Worm (Caenorhabditis elegans): Measurements from ENCODE around the gene fbxa-5.
"Not testable (repeated sequence)": the region's sequence is repeated elsewhere in the genome, so short reads cannot be mapped to it uniquely, and the experiment has no call there.

The fbxa-5 gene

DNA sequence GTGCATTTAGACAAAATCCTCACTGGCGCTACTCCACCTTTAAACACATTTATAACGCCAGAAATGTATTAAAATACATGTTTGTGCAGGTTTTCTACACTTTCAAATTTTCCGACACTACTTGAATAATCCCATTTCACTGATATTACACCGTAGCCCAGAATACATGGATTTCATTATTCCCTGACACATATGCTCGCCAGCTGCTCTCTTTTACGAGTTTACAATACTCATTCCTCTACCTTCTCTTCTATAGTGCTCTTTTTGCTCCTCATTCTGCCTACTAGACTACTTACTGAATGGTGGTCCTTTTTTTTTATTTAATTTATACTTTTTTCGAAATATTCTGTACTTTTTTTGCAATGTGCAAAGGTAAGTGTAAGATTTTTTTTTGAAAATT lies 32.4 kb upstream of the fbxa-5 start:
- TF ChIP-seq ztf-29 (GFP tag; IDR thresholded peaks at IDR 0.05): no peak
- TF ChIP-seq cog-1 (tag; optimal IDR thresholded peaks at IDR 0.05): no peak

DNA sequence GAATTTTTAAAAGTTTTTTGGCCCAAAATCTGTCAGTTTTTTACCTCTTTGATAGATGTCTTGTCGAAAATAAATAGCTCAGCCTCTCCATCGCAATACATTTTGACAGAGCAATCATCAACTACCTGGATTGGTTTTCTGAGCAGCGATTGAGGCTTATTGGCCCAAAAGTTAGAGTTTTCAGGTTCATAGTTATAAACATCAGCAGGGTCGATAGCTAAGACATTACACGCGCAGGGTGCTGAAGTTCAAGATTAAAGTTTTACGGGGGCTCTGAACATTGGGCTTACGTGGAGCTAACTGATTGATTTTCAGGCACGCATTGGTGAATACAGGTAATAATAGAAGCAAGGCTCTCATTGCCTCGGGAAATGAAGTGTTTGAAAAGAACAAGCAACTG lies 19.5 kb upstream of the fbxa-5 start, which contains the start of gene Y82E9BR.9:
TSS of gene Y82E9BR.9 (minus strand) at position 101 of the 400 bp plus-strand sequence.
- no peak for TF ChIP-seq ref-1 (GFP tag; conservative IDR thresholded peaks at IDR 0.05)
- TF ChIP-seq tab-1 (GFP tag; IDR thresholded peaks at IDR 0.05): no peak
- no peak for TF ChIP-seq T22C8.4 (GFP tag; IDR thresholded peaks at IDR 0.05)
- no peak for TF ChIP-seq klf-2 (GFP tag; conservative IDR thresholded peaks at IDR 0.05)

ce11 chrIII:1357973-1358372 lies 17.8 kb upstream of the fbxa-5 start, which contains the start of gene Y82E9BR.8:
Gene Y82E9BR.8, minus strand, starts transcription at chrIII:1358073.
- TF ChIP-seq ref-1 (GFP tag; conservative IDR thresholded peaks at IDR 0.05); tab-1 (GFP tag; IDR thresholded peaks at IDR 0.05); med-1 (GFP tag; optimal IDR thresholded peaks at IDR 0.05; ENCODE audit: insufficient read depth): not testable (repeated sequence)

- TF ChIP-seq tab-1 (GFP tag; IDR thresholded peaks at IDR 0.05) (no peak), klf-2 (GFP tag; conservative IDR thresholded peaks at IDR 0.05) (no peak), med-1 (GFP tag; optimal IDR thresholded peaks at IDR 0.05; ENCODE audit: insufficient read depth) (no peak), ref-1 (GFP tag; conservative IDR thresholded peaks at IDR 0.05) (no peak), ztf-23 (GFP tag; IDR thresholded peaks at IDR 0.05) (no peak), flt-1 (GFP tag; IDR thresholded peaks at IDR 0.05) (no peak), T22C8.4 (GFP tag; IDR thresholded peaks at IDR 0.05) (no peak), ztf-29 (GFP tag; IDR thresholded peaks at IDR 0.05) (no peak), cog-1 (tag; optimal IDR thresholded peaks at IDR 0.05) (no peak)
These were observed 15.2 kb upstream of the fbxa-5 start, which contains the start of gene Y82E9BL.1 for ce11 chrIII:1355320-1355719. Gene Y82E9BL.1, minus strand, starts transcription at chrIII:1355420.

DNA sequence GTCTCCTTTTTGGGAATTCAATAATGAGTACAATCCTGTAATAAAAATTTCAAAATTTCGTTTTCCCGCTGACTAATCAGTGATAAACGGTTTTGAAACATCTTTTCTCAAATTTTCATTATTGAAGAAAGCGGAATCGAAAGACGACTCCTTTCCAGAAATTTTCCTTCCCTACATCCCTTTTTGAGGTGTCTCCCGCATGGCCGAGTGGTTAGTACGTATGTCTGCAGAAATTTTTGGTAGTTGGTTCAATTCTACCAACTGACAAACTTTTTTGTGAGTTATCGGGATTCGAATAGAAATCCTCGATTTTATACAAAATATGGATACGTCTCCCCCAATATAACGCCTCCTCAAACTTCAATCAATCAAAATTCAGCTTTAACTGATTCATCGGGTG lies 14.4 kb upstream of the fbxa-5 start:
- TF ChIP-seq tab-1 (GFP tag; IDR thresholded peaks at IDR 0.05): no peak
- TF ChIP-seq med-1 (GFP tag; optimal IDR thresholded peaks at IDR 0.05; ENCODE audit: insufficient read depth): no peak
- no peak for TF ChIP-seq ref-1 (GFP tag; conservative IDR thresholded peaks at IDR 0.05)
- no peak for TF ChIP-seq flt-1 (GFP tag; IDR thresholded peaks at IDR 0.05)
- no peak for TF ChIP-seq ztf-29 (GFP tag; IDR thresholded peaks at IDR 0.05)
- TF ChIP-seq ztf-23 (GFP tag; IDR thresholded peaks at IDR 0.05): no peak
- TF ChIP-seq T22C8.4 (GFP tag; IDR thresholded peaks at IDR 0.05): no peak
- no peak for TF ChIP-seq cog-1 (tag; optimal IDR thresholded peaks at IDR 0.05)
- no peak for TF ChIP-seq klf-2 (GFP tag; conservative IDR thresholded peaks at IDR 0.05)

DNA sequence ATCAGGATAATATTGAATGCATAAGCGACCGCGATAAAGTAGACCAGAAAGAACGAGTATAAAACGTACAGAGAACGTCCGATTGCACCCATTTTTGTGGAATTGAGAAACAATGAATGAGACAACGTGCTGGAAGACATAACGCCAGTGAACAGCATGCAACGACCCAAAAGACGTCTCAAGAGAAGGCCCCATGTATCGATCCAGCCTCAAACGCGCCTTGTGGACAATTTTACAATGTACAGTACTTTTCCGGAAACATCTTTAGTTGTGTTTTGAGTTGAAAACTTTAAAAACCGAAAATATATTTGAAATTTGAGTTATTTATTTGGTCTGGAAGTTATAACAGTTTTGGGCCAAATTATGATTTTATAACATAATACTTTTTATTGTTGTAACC lies 10.6 kb upstream of the fbxa-5 start, which contains the start of gene Y82E9BL.3:
TSS of gene Y82E9BL.3 (minus strand) at position 101 of the 400 bp plus-strand sequence.
- no peak for TF ChIP-seq med-1 (GFP tag; optimal IDR thresholded peaks at IDR 0.05; ENCODE audit: insufficient read depth)
- TF ChIP-seq ztf-23 (GFP tag; IDR thresholded peaks at IDR 0.05): no peak
- TF ChIP-seq ztf-29 (GFP tag; IDR thresholded peaks at IDR 0.05): no peak
- TF ChIP-seq flt-1 (GFP tag; IDR thresholded peaks at IDR 0.05): no peak
- no peak for TF ChIP-seq klf-2 (GFP tag; conservative IDR thresholded peaks at IDR 0.05)
- no peak for TF ChIP-seq cog-1 (tag; optimal IDR thresholded peaks at IDR 0.05)

ce11 chrIII:1349313-1349712 lies 9.2 kb upstream of the fbxa-5 start, which contains the start of gene fbxa-25:
Gene fbxa-25, minus strand, starts transcription at chrIII:1349450.
- TF ChIP-seq cog-1 (tag; optimal IDR thresholded peaks at IDR 0.05): no peak
- TF ChIP-seq ref-1 (GFP tag; conservative IDR thresholded peaks at IDR 0.05): no peak
- no peak for TF ChIP-seq med-1 (GFP tag; optimal IDR thresholded peaks at IDR 0.05; ENCODE audit: insufficient read depth)
- no peak for TF ChIP-seq T22C8.4 (GFP tag; IDR thresholded peaks at IDR 0.05)
- no peak for TF ChIP-seq ztf-23 (GFP tag; IDR thresholded peaks at IDR 0.05)
- no peak for TF ChIP-seq flt-1 (GFP tag; IDR thresholded peaks at IDR 0.05)
- no peak for TF ChIP-seq tab-1 (GFP tag; IDR thresholded peaks at IDR 0.05)
- no peak for TF ChIP-seq klf-2 (GFP tag; conservative IDR thresholded peaks at IDR 0.05)
- no peak for TF ChIP-seq ztf-29 (GFP tag; IDR thresholded peaks at IDR 0.05)

- TF ChIP-seq klf-2 (GFP tag; conservative IDR thresholded peaks at IDR 0.05): no peak
- TF ChIP-seq ztf-23 (GFP tag; IDR thresholded peaks at IDR 0.05): no peak
- no peak for TF ChIP-seq cog-1 (tag; optimal IDR thresholded peaks at IDR 0.05)
- TF ChIP-seq T22C8.4 (GFP tag; IDR thresholded peaks at IDR 0.05): no peak
- no peak for TF ChIP-seq tab-1 (GFP tag; IDR thresholded peaks at IDR 0.05)
- TF ChIP-seq flt-1 (GFP tag; IDR thresholded peaks at IDR 0.05): no peak
- TF ChIP-seq ref-1 (GFP tag; conservative IDR thresholded peaks at IDR 0.05): no peak
- no peak for TF ChIP-seq ztf-29 (GFP tag; IDR thresholded peaks at IDR 0.05)
- no peak for TF ChIP-seq med-1 (GFP tag; optimal IDR thresholded peaks at IDR 0.05; ENCODE audit: insufficient read depth)
These were observed 7.4 kb upstream of the fbxa-5 start, which contains the start of gene Y82E9BL.5 for ce11 chrIII:1347539-1347938. Gene Y82E9BL.5, minus strand, starts transcription at chrIII:1347639.

DNA sequence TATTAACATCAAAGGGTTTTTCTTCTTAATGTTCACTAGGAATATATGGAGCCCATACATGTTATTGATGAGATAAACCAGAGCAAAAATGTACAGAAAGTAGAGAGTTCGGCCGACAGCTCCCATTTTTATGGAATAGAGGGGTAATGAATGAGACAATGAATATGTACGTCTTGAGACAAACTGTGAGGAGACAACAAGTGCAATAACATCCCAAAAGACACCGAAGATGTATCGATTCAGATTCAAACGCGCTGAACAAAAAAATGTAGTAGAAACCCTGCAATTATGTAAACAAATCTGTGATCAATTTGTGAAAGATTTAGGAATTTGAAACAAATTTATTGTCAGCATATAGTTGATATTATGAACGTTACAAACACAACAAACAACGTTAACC lies 6.9 kb upstream of the fbxa-5 start:
- TF ChIP-seq ztf-29 (GFP tag; IDR thresholded peaks at IDR 0.05) (no peak), flt-1 (GFP tag; IDR thresholded peaks at IDR 0.05) (no peak), cog-1 (tag; optimal IDR thresholded peaks at IDR 0.05) (no peak), tab-1 (GFP tag; IDR thresholded peaks at IDR 0.05) (no peak), ref-1 (GFP tag; conservative IDR thresholded peaks at IDR 0.05) (no peak), T22C8.4 (GFP tag; IDR thresholded peaks at IDR 0.05) (no peak), klf-2 (GFP tag; conservative IDR thresholded peaks at IDR 0.05) (no peak), med-1 (GFP tag; optimal IDR thresholded peaks at IDR 0.05; ENCODE audit: insufficient read depth) (no peak), ztf-23 (GFP tag; IDR thresholded peaks at IDR 0.05) (no peak)

DNA sequence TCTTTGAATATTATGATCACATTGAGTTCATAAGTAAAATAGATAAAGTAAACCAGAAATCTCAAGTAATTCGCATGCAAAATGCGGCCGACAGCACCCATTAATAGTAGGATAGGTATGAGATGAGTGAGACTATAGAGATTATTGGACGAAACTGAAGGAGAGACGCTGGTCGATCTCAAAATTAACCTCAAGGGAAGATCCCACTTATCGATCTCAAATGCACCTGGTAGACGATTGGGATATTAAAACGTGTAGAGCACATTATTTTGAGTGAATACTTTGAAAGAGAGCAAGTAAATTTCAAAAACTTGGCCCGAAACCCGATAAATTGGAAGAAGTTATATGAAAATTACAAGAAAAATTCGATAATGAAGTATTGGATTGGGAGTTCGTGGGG lies 5.6 kb upstream of the fbxa-5 start, which contains the start of gene Y82E9BL.6:
TSS of gene Y82E9BL.6 (minus strand) at position 101 of the 400 bp plus-strand sequence.
- TF ChIP-seq ztf-23 (GFP tag; IDR thresholded peaks at IDR 0.05) (no peak), tab-1 (GFP tag; IDR thresholded peaks at IDR 0.05) (no peak), flt-1 (GFP tag; IDR thresholded peaks at IDR 0.05) (no peak), ref-1 (GFP tag; conservative IDR thresholded peaks at IDR 0.05) (no peak)

All from whole organism, midembryonic.